Fruit fly (Drosophila melanogaster) whole organism, pupa: Measurements from ENCODE around the gene CG42788.

ENCODE experiments used
- CG13204 ChIP-seq: fragments of 200-800 bp; sonication (Bioruptor generic); optimal IDR thresholded peaks from 2 replicates; lab custom pipeline; 2018; ENCODE audit warnings: missing biosample characterization, mild to moderate bottlenecking, missing genetic modification characterization, moderate library complexity
- CG14655 ChIP-seq: fragments of 200-800 bp; sonication (Bioruptor generic); optimal IDR thresholded peaks from 3 replicates; lab custom pipeline; 2017; ENCODE audit warnings: mild to moderate bottlenecking, missing biosample characterization, missing genetic modification reagents, missing genetic modification characterization
- EcR ChIP-seq: fragments of 200-800 bp; sonication (Bioruptor generic); optimal IDR thresholded peaks from 3 replicates; lab custom pipeline; 2019; ENCODE audit warnings: missing biosample characterization, missing genetic modification characterization, mild to moderate bottlenecking, moderate library complexity, missing genetic modification reagents
- Snoo ChIP-seq: fragments of 200-800 bp; sonication (Bioruptor generic); optimal IDR thresholded peaks from 3 replicates; lab custom pipeline; 2017; ENCODE audit warnings: missing biosample characterization, mild to moderate bottlenecking, missing genetic modification characterization, inconsistent platforms
- rn ChIP-seq: fragments of 200-800 bp; sonication (Bioruptor generic); IDR thresholded peaks from 2 replicates; pipeline ENCODE4 v1.3.6; 2022; ENCODE audit warnings: missing biosample characterization, missing genetic modification characterization

DNA sequence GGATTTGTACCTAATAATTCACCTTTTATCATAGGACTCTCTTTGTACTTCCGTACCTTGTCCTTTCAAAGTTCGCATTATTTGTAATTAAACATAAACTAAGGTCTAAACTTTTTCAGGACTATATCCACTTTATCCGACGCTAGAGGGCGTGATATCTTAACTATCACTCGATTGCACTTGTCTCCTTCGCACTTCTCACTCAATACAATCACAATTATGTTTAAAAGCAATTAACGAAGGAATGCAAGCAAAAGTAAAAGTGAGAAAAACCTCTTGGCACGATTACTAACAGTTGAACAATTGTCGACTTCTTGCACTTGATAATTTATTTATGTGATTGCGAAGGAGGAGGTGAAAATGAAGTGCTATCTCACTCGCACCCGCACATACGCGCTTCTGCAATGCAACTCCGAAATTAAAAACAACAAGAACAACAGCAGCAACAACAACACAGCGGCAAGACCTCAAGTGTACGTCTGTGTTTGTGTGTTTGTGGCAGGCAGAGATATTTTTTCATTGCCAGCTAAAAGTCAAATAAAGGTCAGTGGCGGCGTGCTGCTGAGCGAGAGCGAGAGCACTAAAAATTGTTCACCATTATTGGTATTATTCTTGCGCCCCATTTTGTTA, 14.8 kb upstream of the CG42788 start:
- TF ChIP-seq Snoo (tag; lab: Kevin White, UChicago): no peak
- TF ChIP-seq CG14655 (GFP tag; lab: Kevin White, UChicago): no peak
- peak; percentile 69 for TF ChIP-seq EcR (GFP tag; lab: Kevin White, UChicago)
- TF ChIP-seq rn (GFP tag; lab: Robert Waterston, UW): no peak
- TF ChIP-seq CG13204: no peak
